Fruit fly (Drosophila melanogaster) whole organism, prepupa: ENCODE measurements around the gene sina.

Experiments
- CG1621 ChIP-seq: fragments of 200-800 bp; sonication (Bioruptor generic); optimal IDR thresholded peaks from 3 replicates; lab custom pipeline; 2018; ENCODE audit warnings: missing biosample characterization, mild to moderate bottlenecking, missing genetic modification characterization
- CG16779 ChIP-seq: fragments of 200-800 bp; sonication (Bioruptor generic); optimal IDR thresholded peaks from 3 replicates; lab custom pipeline; 2017; ENCODE audit warnings: missing biosample characterization, mild to moderate bottlenecking, missing genetic modification characterization
- Ets21C ChIP-seq: fragments of 200-800 bp; sonication (Bioruptor generic); optimal IDR thresholded peaks from 3 replicates; lab custom pipeline; 2016; ENCODE audit warnings: missing biosample characterization, missing genetic modification characterization
- Ets96B ChIP-seq: fragments of 200-800 bp; optimal IDR thresholded peaks from 2 replicates; lab custom pipeline; 2019; ENCODE audit warnings: missing biosample characterization, mild to moderate bottlenecking, missing genetic modification characterization, moderate library complexity
- Hr4 ChIP-seq: fragments of 200-800 bp; sonication (Bioruptor generic); optimal IDR thresholded peaks from 3 replicates; lab custom pipeline; 2016; ENCODE audit warnings: missing biosample characterization, missing genetic modification characterization
- Sox14 ChIP-seq: fragments of 200-800 bp; sonication (Bioruptor generic); optimal IDR thresholded peaks from 3 replicates; lab custom pipeline; 2016; ENCODE audit warnings: missing biosample characterization, missing genetic modification characterization
- dsx ChIP-seq: fragments of 200-800 bp; optimal IDR thresholded peaks from 3 replicates; lab custom pipeline; 2019; ENCODE audit warnings: missing biosample characterization, mild to moderate bottlenecking, missing genetic modification characterization, moderate library complexity; ENCODE audit not compliant: poor library complexity, severe bottlenecking

DNA sequence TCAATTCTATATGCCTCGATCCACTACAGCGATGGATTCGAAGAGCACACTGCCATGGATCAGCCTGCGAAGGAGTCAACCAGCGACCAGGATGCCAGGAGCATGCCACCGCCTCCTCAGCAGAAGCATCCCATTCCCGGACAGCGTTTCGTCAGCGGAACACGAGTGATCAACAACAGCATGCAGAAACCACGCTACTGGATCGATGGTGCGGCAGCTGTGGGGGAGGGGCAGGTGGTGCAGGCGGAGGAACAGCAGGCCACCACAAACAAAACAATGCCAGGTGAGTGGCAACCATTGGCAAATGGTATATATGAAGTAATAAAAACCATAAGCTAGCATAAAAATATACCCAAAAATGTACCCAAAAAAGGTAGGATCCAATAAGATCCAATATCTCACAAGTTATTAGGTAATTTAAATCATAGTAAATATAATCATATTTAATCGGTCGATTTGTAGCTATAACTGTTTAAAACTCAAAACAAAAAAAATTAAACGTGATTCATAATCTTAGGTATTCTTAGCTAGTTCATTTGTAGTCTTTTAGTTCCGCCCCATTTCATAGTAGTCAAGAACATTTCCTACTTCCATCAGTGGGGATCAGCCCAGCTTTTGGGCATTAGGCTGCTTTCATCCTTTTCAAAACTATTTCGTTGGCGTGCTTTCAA lies 7.8 kb upstream of the sina start, which contains the start of gene CG32161:
- TF ChIP-seq Sox14 (GFP tag; lab: Kevin White, UChicago) (no peak), Ets96B (tag; lab: Kevin White, UChicago) (no peak), Ets21C (GFP tag; lab: Kevin White, UChicago) (no peak), dsx (GFP tag; lab: Kevin White, UChicago) (no peak), CG16779 (tag; lab: Kevin White, UChicago) (no peak), CG1621 (tag; lab: Kevin White, UChicago) (no peak), Hr4 (GFP tag; lab: Kevin White, UChicago) (no peak)
